Fruit fly (Drosophila melanogaster): Measurements from ENCODE around the gene CG7884.

Gene CG7884

DNA sequence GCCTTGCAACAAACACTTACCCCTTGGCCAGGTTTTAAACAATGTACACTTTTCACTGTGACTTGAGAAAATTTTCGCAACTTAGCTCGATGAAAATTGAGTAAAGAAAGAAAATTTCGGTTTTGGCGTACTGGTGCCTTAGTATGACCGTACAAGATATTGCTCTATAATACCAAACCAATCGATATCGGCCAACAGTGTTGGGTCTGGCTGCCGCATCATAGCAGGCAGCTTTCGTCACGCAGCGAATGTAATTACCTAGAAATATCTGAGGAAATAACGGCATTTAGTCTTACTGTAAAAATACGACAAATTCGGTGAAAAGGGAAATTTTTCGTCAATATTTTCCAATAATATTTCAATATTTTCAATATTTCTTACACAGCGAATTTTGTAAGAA, 12.4 kb upstream of the CG7884 start, which contains the start of gene Ulp1 (continued):
- TF ChIP-seq grau (tag; optimal IDR thresholded peaks at IDR 0.05) = peak; percentile 28
- no peak for TF ChIP-seq scrt (GFP tag; optimal IDR thresholded peaks at IDR 0.05)
- peak; percentile 95 for TF ChIP-seq MBD-R2 (GFP tag; IDR thresholded peaks at IDR 0.05)
- peak; percentile 41 for TF ChIP-seq CG2712 (tag; optimal IDR thresholded peaks at IDR 0.05)
- TF ChIP-seq YL-1 (GFP tag; optimal IDR thresholded peaks at IDR 0.05) = peak; percentile 62
- TF ChIP-seq CG2116 (GFP tag; optimal IDR thresholded peaks at IDR 0.05) = peak; percentile 65
- TF ChIP-seq slbo (GFP tag; IDR thresholded peaks at IDR 0.05) = peak; percentile 28; the same call in 1 of the 2 replicates
- no peak for TF ChIP-seq Nf-YC (tag; optimal IDR thresholded peaks at IDR 0.05)
- peak; percentile 34 for TF ChIP-seq Rfx (GFP tag; IDR thresholded peaks at IDR 0.05)
- peak; percentile 60 for TF ChIP-seq Lhr (GFP tag; optimal IDR thresholded peaks at IDR 0.05)
- no peak for TF ChIP-seq CG15269 (tag; optimal IDR thresholded peaks at IDR 0.05)
- no peak for TF ChIP-seq prd (optimal IDR thresholded peaks at IDR 0.05)
- TF ChIP-seq prd (GFP tag; IDR thresholded peaks at IDR 0.05) = peak; percentile 15; the same call in 1 of the 3 replicates
- no peak for TF ChIP-seq kay (GFP tag; optimal IDR thresholded peaks at IDR 0.05)
- peak; percentile 42 for TF ChIP-seq sob (GFP tag; IDR thresholded peaks at IDR 0.05)
- TF ChIP-seq CG3847 (GFP tag; IDR thresholded peaks at IDR 0.05) = peak; percentile 16; the same call in 1 of the 2 replicates
- TF ChIP-seq nerfin-1 (tag; optimal IDR thresholded peaks at IDR 0.05) = peak; percentile 23
- peak in 1 of 2 experiments; percentile 42 for TF ChIP-seq dpn (GFP tag; optimal IDR thresholded peaks at IDR 0.05)
- peak; percentile 3 for TF ChIP-seq ems (GFP tag; optimal IDR thresholded peaks at IDR 0.05)
- no peak for TF ChIP-seq CG4730 (GFP tag; IDR thresholded peaks at IDR 0.05)
- peak; percentile 58 for TF ChIP-seq E2f2 (GFP tag; IDR thresholded peaks at IDR 0.05)
- TF ChIP-seq D19B (GFP tag; optimal IDR thresholded peaks at IDR 0.05) = no peak
- 0 out of 2 replicates have a peak, but pooled peaks have one; percentile 33 for TF ChIP-seq Atf6 (GFP tag; IDR thresholded peaks at IDR 0.05)
- peak; percentile 2 for TF ChIP-seq CG7987 (GFP tag; optimal IDR thresholded peaks at IDR 0.05)
- TF ChIP-seq CG33213 (GFP tag; optimal IDR thresholded peaks at IDR 0.05) = peak; percentile 74
- no peak for TF ChIP-seq dati (GFP tag; IDR thresholded peaks at IDR 0.05)
- TF ChIP-seq CG8290 (GFP tag; optimal IDR thresholded peaks at IDR 0.05) = peak; percentile 55
- TF ChIP-seq CG8290 (tag; optimal IDR thresholded peaks at IDR 0.05) = peak in 1 of 2 experiments; percentile 81
- TF ChIP-seq H2.0 (GFP tag; IDR thresholded peaks at IDR 0.05) = no peak
- TF ChIP-seq sug (tag; optimal IDR thresholded peaks at IDR 0.05) = peak; percentile 30
- TF ChIP-seq eyg (GFP tag; optimal IDR thresholded peaks at IDR 0.05) = no peak
- peak; percentile 91 for TF ChIP-seq pzg (GFP tag; optimal IDR thresholded peaks at IDR 0.05)
- peak; percentile 58 for TF ChIP-seq amos (GFP tag; IDR thresholded peaks at IDR 0.05; ENCODE audit: partially characterized antibody)
- 0 out of 3 replicates have a peak, but pooled peaks have one; percentile 32 for TF ChIP-seq ci (GFP tag; IDR thresholded peaks at IDR 0.05)
- no peak for TF ChIP-seq Xrp1 (GFP tag; IDR thresholded peaks at IDR 0.05)
- TF ChIP-seq Dll (GFP tag; IDR thresholded peaks at IDR 0.05; ENCODE audit: partially characterized antibody) = peak; percentile 43; the same call in 2 of the 4 replicates
- TF ChIP-seq row (GFP tag; IDR thresholded peaks at IDR 0.05) = peak; percentile 59; the same call in 2 of the 3 replicates
- TF ChIP-seq CG8944 (GFP tag; optimal IDR thresholded peaks at IDR 0.05) = peak; percentile 28
- peak; percentile 32 for TF ChIP-seq jumu (GFP tag; optimal IDR thresholded peaks at IDR 0.05)
- TF ChIP-seq CG2120 (GFP tag; optimal IDR thresholded peaks at IDR 0.05) = peak; percentile 11
- peak; percentile 83 for TF ChIP-seq CG4617 (GFP tag; optimal IDR thresholded peaks at IDR 0.05; ENCODE audit: borderline replicate concordance)
- no peak for TF ChIP-seq CG4424 (GFP tag; optimal IDR thresholded peaks at IDR 0.05)
- peak; percentile 9; the same call in 1 of the 2 replicates for TF ChIP-seq inv (GFP tag; IDR thresholded peaks at IDR 0.05; ENCODE audit: partially characterized antibody)
- TF ChIP-seq Sry-β (GFP tag; optimal IDR thresholded peaks at IDR 0.05) = peak; percentile 71
- peak; percentile 70 for TF ChIP-seq HmgZ (tag; optimal IDR thresholded peaks at IDR 0.05)
- TF ChIP-seq CG34224 (GFP tag; IDR thresholded peaks at IDR 0.05; ENCODE audit: partially characterized antibody) = peak; percentile 17; the same call in 1 of the 3 replicates
- 0 out of 3 replicates have a peak, but pooled peaks have one; percentile 31 for TF ChIP-seq zen2 (GFP tag; IDR thresholded peaks at IDR 0.05; ENCODE audit: partially characterized antibody)
- TF ChIP-seq CG4820 (GFP tag; optimal IDR thresholded peaks at IDR 0.05) = no peak
- TF ChIP-seq CG10267 (tag; optimal IDR thresholded peaks at IDR 0.05) = peak; percentile 85
- TF ChIP-seq CG6791 (GFP tag; IDR thresholded peaks at IDR 0.05; ENCODE audit: partially characterized antibody) = peak; percentile 71
- TF ChIP-seq slou (GFP tag; optimal IDR thresholded peaks at IDR 0.05) = peak; percentile 35

Measured in whole organism, embryonic.